Fruit fly (Drosophila melanogaster) whole organism, prepupa: ENCODE data around the gene Ufsp2.

Experiments
- Blimp-1 ChIP-seq: fragments of 200-800 bp; sonication (Bioruptor generic); optimal IDR thresholded peaks from 3 replicates; lab custom pipeline; 2017; ENCODE audit warnings: missing biosample characterization, missing genetic modification characterization, mild to moderate bottlenecking, moderate library complexity, missing genetic modification reagents
- CG10631 ChIP-seq: fragments of 200-800 bp; sonication (Bioruptor generic); optimal IDR thresholded peaks from 2 replicates; lab custom pipeline; 2016; ENCODE audit warnings: missing biosample characterization, missing genetic modification characterization
- CG15336 ChIP-seq: fragments of 200-800 bp; sonication (Bioruptor generic); IDR thresholded peaks from 2 replicates; pipeline ENCODE4 v1.3.6; 2022; ENCODE audit warnings: missing biosample characterization, missing genetic modification characterization
- CG8119 ChIP-seq: fragments of 200-800 bp; sonication (Bioruptor generic); IDR thresholded peaks from 3 replicates; pipeline ENCODE4 v1.3.6; 2022; ENCODE audit warnings: missing biosample characterization, missing genetic modification characterization
- CG9139 ChIP-seq: fragments of 200-800 bp; sonication (Bioruptor generic); optimal IDR thresholded peaks from 3 replicates; lab custom pipeline; 2017; ENCODE audit warnings: missing biosample characterization, mild to moderate bottlenecking, missing genetic modification characterization
- Gug ChIP-seq: fragments of 200-800 bp; sonication (Bioruptor generic); IDR thresholded peaks from 2 replicates; pipeline ENCODE4 v1.3.6; 2022; ENCODE audit warnings: missing biosample characterization, missing genetic modification characterization
- Hr38 ChIP-seq: sonication (Bioruptor generic); optimal IDR thresholded peaks from 2 replicates; lab custom pipeline; 2016; ENCODE audit warnings: missing biosample characterization, missing genetic modification characterization
- Lpt ChIP-seq: fragments of 200-800 bp; sonication (Bioruptor generic); optimal IDR thresholded peaks from 3 replicates; lab custom pipeline; 2016; ENCODE audit warnings: missing biosample characterization, missing genetic modification characterization
- OdsH ChIP-seq: fragments of 200-800 bp; sonication (Bioruptor generic); optimal IDR thresholded peaks from 3 replicates; lab custom pipeline; 2016; ENCODE audit warnings: missing biosample characterization, missing genetic modification characterization
- cyc ChIP-seq: fragments of 200-800 bp; sonication (Bioruptor generic); optimal IDR thresholded peaks from 3 replicates; lab custom pipeline; 2016; ENCODE audit warnings: missing biosample characterization, missing genetic modification characterization
- eg ChIP-seq: fragments of 200-800 bp; sonication (Bioruptor generic); IDR thresholded peaks from 3 replicates; pipeline ENCODE4 v1.3.6; 2022; ENCODE audit warnings: missing biosample characterization, missing genetic modification characterization
- net ChIP-seq: fragments of 200-800 bp; sonication (Bioruptor generic); optimal IDR thresholded peaks from 3 replicates; lab custom pipeline; 2016; ENCODE audit warnings: missing biosample characterization, missing genetic modification characterization

dm6 chr3L:15616900-15617299, 40.5 kb downstream of the Ufsp2 start:
- no peak for TF ChIP-seq Lpt (GFP tag; lab: Kevin White, UChicago)
- no peak for TF ChIP-seq CG10631 (GFP tag; lab: Kevin White, UChicago)
- no peak for TF ChIP-seq Blimp-1 (GFP tag; lab: Kevin White, UChicago)
- no peak for TF ChIP-seq Gug
- no peak for TF ChIP-seq eg
- TF ChIP-seq net (GFP tag; lab: Kevin White, UChicago) = no peak
- TF ChIP-seq cyc (GFP tag; lab: Kevin White, UChicago) = no peak
- no peak for TF ChIP-seq CG8119 (GFP tag; lab: Robert Waterston, UW)
- TF ChIP-seq OdsH (GFP tag; lab: Kevin White, UChicago) = no peak
- no peak for TF ChIP-seq CG9139 (GFP tag; lab: Kevin White, UChicago)
- TF ChIP-seq Hr38 (GFP tag; lab: Kevin White, UChicago) = no peak
- no peak for TF ChIP-seq CG15336 (GFP tag; lab: Robert Waterston, UW)
